Worm (Caenorhabditis elegans) whole organism, L2 larva: Measurements from ENCODE around the gene R07E3.1.

Experiments
- aly-2 ChIP-seq: fragments of 150-350 bp; optimal IDR thresholded peaks from 2 replicates; lab custom pipeline; 2014; ENCODE audit warnings: missing biosample characterization, missing genetic modification characterization
- dmd-4 ChIP-seq: sonication (generic microtip); optimal IDR thresholded peaks from 2 replicates; lab custom pipeline; 2017; ENCODE audit warnings: missing biosample characterization, missing genetic modification characterization
- elt-3 ChIP-seq: sonication (generic microtip); optimal IDR thresholded peaks from 2 replicates; lab custom pipeline; 2017; ENCODE audit warnings: missing biosample characterization, missing genetic modification characterization
- fos-1 ChIP-seq: fragments of 150-350 bp; optimal IDR thresholded peaks from 2 replicates; lab custom pipeline; 2014; ENCODE audit warnings: missing biosample characterization, missing genetic modification characterization
- lin-13 ChIP-seq: fragments of 150-350 bp; optimal IDR thresholded peaks from 2 replicates; lab custom pipeline; 2014; ENCODE audit warnings: missing biosample characterization, missing genetic modification reagents, missing genetic modification characterization
- lsy-2 ChIP-seq, 2 experiments: fragments of 150-350 bp in 1 of 2; sonication (generic microtip) in 1 of 2; optimal IDR thresholded peaks; 2 replicates each; lab custom pipeline; 2014 to 2017; ENCODE audit warnings: missing biosample characterization in 2 of 2, missing genetic modification characterization in 2 of 2
- mdl-1 ChIP-seq, 2 experiments: fragments of 150-350 bp in 1 of 2; sonication (generic microtip) in 1 of 2; optimal IDR thresholded peaks; 2 replicates each; lab custom pipeline; 2017; ENCODE audit warnings: missing biosample characterization in 2 of 2, missing genetic modification characterization in 2 of 2
- nhr-23 ChIP-seq: fragments of 150-350 bp; optimal IDR thresholded peaks from 2 replicates; lab custom pipeline; 2014; ENCODE audit warnings: missing biosample characterization, missing genetic modification reagents, missing genetic modification characterization
- nhr-237 ChIP-seq: fragments of 150-350 bp; optimal IDR thresholded peaks from 2 replicates; lab custom pipeline; 2014; ENCODE audit warnings: missing biosample characterization, missing genetic modification characterization
- nhr-25 ChIP-seq: fragments of 150-350 bp; sonication (generic microtip); optimal IDR thresholded peaks from 3 replicates; lab custom pipeline; 2014; ENCODE audit warnings: missing biosample characterization, missing genetic modification characterization
- skn-1 ChIP-seq: sonication (generic microtip); optimal IDR thresholded peaks from 2 replicates; lab custom pipeline; 2017; ENCODE audit warnings: missing biosample characterization, missing genetic modification characterization
- snpc-4 ChIP-seq: fragments of 150-350 bp; optimal IDR thresholded peaks from 2 replicates; lab custom pipeline; 2014; ENCODE audit warnings: missing biosample characterization, missing genetic modification characterization
- unc-62 ChIP-seq: fragments of 150-350 bp; optimal IDR thresholded peaks from 2 replicates; lab custom pipeline; 2014; ENCODE audit warnings: missing biosample characterization, missing genetic modification reagents, missing genetic modification characterization
- ztf-11 ChIP-seq: sonication (generic microtip); optimal IDR thresholded peaks from 2 replicates; lab custom pipeline; 2017; ENCODE audit warnings: missing biosample characterization, missing genetic modification characterization

ce11 chrX:10297410-10297809 is 43.6 kb downstream of the R07E3.1 start:
- TF ChIP-seq nhr-25 (tag; lab: Kevin White, UChicago) (no peak), elt-3 (no peak), nhr-237 (tag; lab: Kevin White, UChicago) (no peak), skn-1 (no peak), ztf-11 (tag; lab: Kevin White, UChicago) (no peak), lsy-2 (tag; optimal IDR thresholded peaks at IDR 0.05; lab: Kevin White, UChicago) (no peak), lin-13 (GFP tag; lab: Kevin White, UChicago) (no peak), snpc-4 (tag; lab: Kevin White, UChicago) (no peak), mdl-1 (tag; optimal IDR thresholded peaks at IDR 0.05; lab: Kevin White, UChicago) (no peak), unc-62 (GFP tag; lab: Kevin White, UChicago) (no peak), aly-2 (tag; lab: Kevin White, UChicago) (no peak), nhr-23 (tag; lab: Kevin White, UChicago) (no peak), fos-1 (tag; lab: Kevin White, UChicago) (no peak), dmd-4 (tag; lab: Kevin White, UChicago) (no peak)
